Worm (Caenorhabditis elegans) whole organism, dauer: ENCODE results near the gene C06A6.2.

Source experiments
- unc-62 ChIP-seq: sonication (generic microtip); optimal IDR thresholded peaks from 2 replicates; lab custom pipeline; 2017; ENCODE audit warnings: missing biosample characterization, missing genetic modification reagents, missing genetic modification characterization

Gene C06A6.2

ce11 chrIV:7839923-7840322 is 6.5 kb upstream of the C06A6.2 start:
- no peak for TF ChIP-seq unc-62 (GFP tag; lab: Kevin White, UChicago)

- no peak for TF ChIP-seq unc-62 (GFP tag; lab: Kevin White, UChicago)
Observed at ce11 chrIV:7841218-7841617, 5.2 kb upstream of the C06A6.2 start.

- TF ChIP-seq unc-62 (GFP tag; lab: Kevin White, UChicago) = no peak
Observed at ce11 chrIV:7844333-7844973, 2.0 kb upstream of the C06A6.2 start.

- TF ChIP-seq unc-62 (GFP tag; lab: Kevin White, UChicago) = no peak
Observed at ce11 chrIV:7845585-7845984, 837 bp upstream of the C06A6.2 start.

ce11 chrIV:7849235-7849634 is 2.8 kb downstream of the C06A6.2 start:
- no peak for TF ChIP-seq unc-62 (GFP tag; lab: Kevin White, UChicago)

ce11 chrIV:7850329-7850728 is 3.9 kb downstream of the C06A6.2 start:
- no peak for TF ChIP-seq unc-62 (GFP tag; lab: Kevin White, UChicago)

ce11 chrIV:7851291-7851690 is 4.9 kb downstream of the C06A6.2 start:
- no peak for TF ChIP-seq unc-62 (GFP tag; lab: Kevin White, UChicago)

- TF ChIP-seq unc-62 (GFP tag; lab: Kevin White, UChicago) = no peak
Observed at ce11 chrIV:7868607-7869006, 22.2 kb downstream of the C06A6.2 start, which contains the start of gene flp-10. flp-10 (plus strand) TSS chrIV:7868907.

ce11 chrIV:7870451-7870850 is 24.0 kb downstream of the C06A6.2 start, which contains the start of gene T06C10.3:
T06C10.3 (plus strand) TSS chrIV:7870751.
- no peak for TF ChIP-seq unc-62 (GFP tag; lab: Kevin White, UChicago)

ce11 chrIV:7877255-7877654 is 30.8 kb downstream of the C06A6.2 start:
- TF ChIP-seq unc-62 (GFP tag; lab: Kevin White, UChicago) = no peak

- no peak for TF ChIP-seq unc-62 (GFP tag; lab: Kevin White, UChicago)
Observed at ce11 chrIV:7877781-7878180, 31.4 kb downstream of the C06A6.2 start, which contains the start of gene kin-26. kin-26 (minus strand) TSS chrIV:7877881.

ce11 chrIV:7879017-7879416 is 32.6 kb downstream of the C06A6.2 start, which contains the start of gene srt-73:
srt-73 (plus strand) TSS chrIV:7879317.
- no peak for TF ChIP-seq unc-62 (GFP tag; lab: Kevin White, UChicago)

- no peak for TF ChIP-seq unc-62 (GFP tag; lab: Kevin White, UChicago)
Observed at ce11 chrIV:7881166-7881565, 34.7 kb downstream of the C06A6.2 start.

ce11 chrIV:7881726-7882125 is 35.3 kb downstream of the C06A6.2 start, which contains the start of gene atic-1:
atic-1 (plus strand) TSS chrIV:7882026.
- TF ChIP-seq unc-62 (GFP tag; lab: Kevin White, UChicago) = no peak

- TF ChIP-seq unc-62 (GFP tag; lab: Kevin White, UChicago) = no peak
Observed at ce11 chrIV:7897443-7897842, 51.0 kb downstream of the C06A6.2 start, which contains the start of gene ilys-4. ilys-4 (minus strand) TSS chrIV:7897543.

ce11 chrIV:7897953-7898352 is 51.5 kb downstream of the C06A6.2 start:
- TF ChIP-seq unc-62 (GFP tag; lab: Kevin White, UChicago) = no peak

ce11 chrIV:7898489-7898888 is 52.1 kb downstream of the C06A6.2 start:
- no peak for TF ChIP-seq unc-62 (GFP tag; lab: Kevin White, UChicago)
